Fruit fly (Drosophila melanogaster) whole organism, adult: ENCODE results near the gene Or22a.

Experiments
- CG11617 ChIP-seq: fragments of 200-800 bp; sonication (Bioruptor generic); optimal IDR thresholded peaks from 2 replicates; lab custom pipeline; 2017; ENCODE audit warnings: mild to moderate bottlenecking, missing biosample characterization, missing genetic modification reagents, missing genetic modification characterization
- CG12768 ChIP-seq: fragments of 200-800 bp; sonication (Bioruptor generic); optimal IDR thresholded peaks from 2 replicates; lab custom pipeline; 2017; ENCODE audit warnings: missing biosample characterization, missing genetic modification characterization, mild to moderate bottlenecking, moderate library complexity, missing genetic modification reagents
- CG14711 ChIP-seq: fragments of 200-800 bp; sonication (Bioruptor generic); optimal IDR thresholded peaks from 2 replicates; lab custom pipeline; 2018; ENCODE audit warnings: missing biosample characterization, mild to moderate bottlenecking, missing genetic modification characterization, moderate library complexity
- CG1620 ChIP-seq: fragments of 200-800 bp; sonication (Bioruptor generic); optimal IDR thresholded peaks from 2 replicates; lab custom pipeline; 2016; ENCODE audit warnings: missing biosample characterization, missing genetic modification characterization
- CG33017 ChIP-seq: fragments of 200-800 bp; sonication (Bioruptor generic); optimal IDR thresholded peaks from 2 replicates; lab custom pipeline; 2018; ENCODE audit warnings: missing biosample characterization, mild to moderate bottlenecking, missing genetic modification characterization, moderate library complexity
- CG5204 ChIP-seq: fragments of 200-800 bp; sonication (Bioruptor generic); optimal IDR thresholded peaks from 2 replicates; lab custom pipeline; 2016; ENCODE audit warnings: missing biosample characterization, missing genetic modification characterization
- CG7045 ChIP-seq: fragments of 200-800 bp; sonication (Bioruptor generic); optimal IDR thresholded peaks from 2 replicates; lab custom pipeline; 2017; ENCODE audit warnings: missing biosample characterization, mild to moderate bottlenecking, missing genetic modification characterization
- CG7101 ChIP-seq: fragments of 200-800 bp; sonication (Bioruptor generic); optimal IDR thresholded peaks from 2 replicates; lab custom pipeline; 2018; ENCODE audit warnings: missing biosample characterization, mild to moderate bottlenecking, missing genetic modification characterization, moderate library complexity
- Clk ChIP-seq: fragments of 200-800 bp; sonication (Bioruptor generic); optimal IDR thresholded peaks from 2 replicates; lab custom pipeline; 2017; ENCODE audit warnings: missing biosample characterization, missing genetic modification characterization
- Crg-1 ChIP-seq: fragments of 200-800 bp; sonication (Bioruptor generic); optimal IDR thresholded peaks from 2 replicates; lab custom pipeline; 2016; ENCODE audit warnings: missing biosample characterization, missing genetic modification characterization
- Hr96 ChIP-seq: fragments of 200-800 bp; sonication (Bioruptor generic); optimal IDR thresholded peaks from 2 replicates; lab custom pipeline; 2016; ENCODE audit warnings: missing biosample characterization, missing genetic modification characterization
- Mnt ChIP-seq: fragments of 200-800 bp; sonication (Bioruptor generic); optimal IDR thresholded peaks from 2 replicates; lab custom pipeline; 2016; ENCODE audit warnings: missing biosample characterization, mild to moderate bottlenecking, missing genetic modification characterization
- bab1 ChIP-seq: fragments of 200-800 bp; sonication (Bioruptor generic); optimal IDR thresholded peaks from 3 replicates; lab custom pipeline; 2019; ENCODE audit warnings: missing biosample characterization, mild to moderate bottlenecking, missing genetic modification characterization, moderate library complexity
- cic ChIP-seq: fragments of 200-800 bp; sonication (Bioruptor generic); optimal IDR thresholded peaks from 2 replicates; lab custom pipeline; 2017; ENCODE audit warnings: missing biosample characterization, mild to moderate bottlenecking, missing genetic modification characterization, moderate library complexity
- cnc ChIP-seq, 2 experiments: fragments of >200 bp; optimal IDR thresholded peaks; 2 replicates each; lab custom pipeline; 2017
- kay ChIP-seq: fragments of 200-800 bp; sonication (Bioruptor generic); peaks from one replicate; lab custom pipeline; 2016; ENCODE audit warnings: missing biosample characterization, missing genetic modification characterization, borderline replicate concordance
- ovo ChIP-seq: fragments of 200-800 bp; sonication (Bioruptor generic); optimal IDR thresholded peaks from 2 replicates; lab custom pipeline; 2016; ENCODE audit warnings: missing biosample characterization, missing genetic modification characterization
- pad ChIP-seq: fragments of 200-800 bp; sonication (Bioruptor generic); optimal IDR thresholded peaks from 3 replicates; lab custom pipeline; 2017; ENCODE audit warnings: missing biosample characterization, missing genetic modification characterization, mild to moderate bottlenecking, moderate library complexity, missing genetic modification reagents
- tj ChIP-seq: fragments of 200-800 bp; sonication (Bioruptor generic); optimal IDR thresholded peaks from 3 replicates; lab custom pipeline; 2017; ENCODE audit warnings: missing biosample characterization, mild to moderate bottlenecking, missing genetic modification characterization, moderate library complexity
- toe ChIP-seq: fragments of 200-800 bp; sonication (Bioruptor generic); optimal IDR thresholded peaks from 2 replicates; lab custom pipeline; 2016; ENCODE audit warnings: missing biosample characterization, missing genetic modification characterization

Gene Or22a

DNA sequence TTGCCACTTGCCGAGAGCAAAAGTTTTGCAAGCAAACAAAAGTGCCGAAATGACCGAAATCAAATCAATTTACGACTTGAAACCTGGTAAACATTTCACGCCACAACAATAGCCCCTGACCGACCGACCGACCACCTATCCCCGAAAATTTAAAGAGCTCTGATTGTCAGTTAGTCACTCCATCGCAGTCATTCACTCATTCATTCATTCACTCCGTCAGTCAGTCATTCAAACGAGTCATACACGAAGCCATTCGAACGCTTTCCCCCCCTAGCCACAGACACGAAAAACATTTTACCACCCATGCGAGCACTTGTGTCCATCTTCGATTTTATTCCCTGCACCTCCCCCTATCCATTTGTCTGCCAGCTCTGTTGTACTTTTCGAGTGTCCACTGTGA, 27.6 kb downstream of the Or22a start:
- TF ChIP-seq cic (no peak), CG1620 (no peak), CG7101 (tag; lab: Kevin White, UChicago) (no peak), bab1 (no peak)

DNA sequence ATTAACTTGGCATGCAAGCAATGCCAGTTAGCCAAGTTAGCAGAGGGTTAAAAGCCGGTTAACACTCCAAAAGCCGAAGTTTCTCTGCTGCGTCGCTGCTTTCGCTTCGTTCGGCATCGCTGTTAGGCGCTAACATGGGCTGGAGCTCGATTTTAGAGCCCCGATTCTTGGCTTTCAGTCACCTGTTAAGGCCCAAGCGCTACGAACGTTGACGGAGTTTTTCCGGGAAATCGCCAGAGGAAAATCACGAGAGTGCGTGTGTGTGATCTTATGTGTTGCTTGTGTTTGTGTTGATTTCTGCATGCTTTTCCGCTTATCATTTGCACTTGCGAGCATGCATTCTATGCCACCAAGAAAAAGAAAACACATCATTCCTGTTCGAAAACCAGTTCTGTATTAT, 34.7 kb downstream of the Or22a start, which contains the start of gene haf:
TSS of gene haf (plus strand) at position 176 of the 400 bp plus-strand sequence.
- TF ChIP-seq bab1 (no peak), tj (GFP tag; lab: Kevin White, UChicago) (no peak), cnc (optimal IDR thresholded peaks at IDR 0.05; lab: Kevin White, UChicago) (no peak), toe (GFP tag; lab: Kevin White, UChicago) (no peak), ovo (GFP tag; lab: Kevin White, UChicago) (no peak), CG11617 (GFP tag; lab: Kevin White, UChicago) (no peak), cic (no peak), Hr96 (GFP tag; lab: Kevin White, UChicago) (no peak), kay (GFP tag; lab: Kevin White, UChicago) (no peak), Clk (no peak), Crg-1 (GFP tag; lab: Kevin White, UChicago) (no peak), CG33017 (tag; lab: Kevin White, UChicago) (no peak), pad (GFP tag; lab: Kevin White, UChicago) (no peak), CG7045 (GFP tag; lab: Kevin White, UChicago) (no peak), CG12768 (GFP tag; lab: Kevin White, UChicago) (no peak)

DNA sequence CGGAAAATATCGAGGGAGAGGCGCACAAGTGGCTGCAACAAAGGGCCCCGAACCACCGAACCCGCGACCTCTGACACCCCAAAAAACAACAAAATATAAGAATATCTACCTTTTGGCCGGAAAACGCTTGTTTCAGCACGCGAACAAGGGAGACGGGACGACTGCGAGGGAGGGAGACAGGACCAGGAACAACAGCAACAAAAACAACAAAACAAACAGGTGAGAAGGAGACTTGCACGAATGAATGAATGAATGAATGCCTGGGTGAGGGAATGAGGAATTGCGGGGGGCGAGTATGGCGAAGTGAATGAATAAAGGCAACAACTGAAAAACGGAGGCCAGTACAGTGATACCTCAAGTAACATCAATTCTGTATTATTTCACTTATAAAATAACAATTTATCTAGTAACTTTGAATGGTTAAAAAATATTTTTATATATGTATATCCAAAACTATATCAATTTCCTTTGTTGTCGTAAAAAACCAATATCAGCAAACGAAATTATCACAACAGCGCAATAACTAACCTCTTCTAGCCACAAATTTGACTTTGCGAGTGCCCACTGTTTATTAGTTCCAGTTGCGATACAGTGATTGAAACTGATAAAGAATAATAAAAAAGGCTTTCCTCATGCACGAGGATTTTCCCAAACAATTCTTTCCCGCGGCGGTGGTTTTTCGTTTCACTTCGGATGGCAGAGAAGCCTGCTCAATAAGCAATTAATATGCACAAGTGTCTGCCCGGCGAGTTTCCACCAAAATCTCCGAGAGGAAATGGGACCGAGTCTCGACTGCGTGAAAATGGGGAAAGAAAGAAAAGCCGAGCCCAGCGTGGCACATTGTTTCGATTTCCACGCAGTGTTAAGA, 36.6 kb downstream of the Or22a start:
- TF ChIP-seq cnc (optimal IDR thresholded peaks at IDR 0.05; lab: Kevin White, UChicago) (no peak), CG11617 (GFP tag; lab: Kevin White, UChicago) (no peak), CG33017 (tag; lab: Kevin White, UChicago) (no peak), tj (GFP tag; lab: Kevin White, UChicago) (no peak), kay (GFP tag; lab: Kevin White, UChicago) (no peak), CG7045 (GFP tag; lab: Kevin White, UChicago) (no peak), cic (no peak), Hr96 (GFP tag; lab: Kevin White, UChicago) (no peak), CG5204 (GFP tag; lab: Kevin White, UChicago) (no peak), pad (GFP tag; lab: Kevin White, UChicago) (no peak)

DNA sequence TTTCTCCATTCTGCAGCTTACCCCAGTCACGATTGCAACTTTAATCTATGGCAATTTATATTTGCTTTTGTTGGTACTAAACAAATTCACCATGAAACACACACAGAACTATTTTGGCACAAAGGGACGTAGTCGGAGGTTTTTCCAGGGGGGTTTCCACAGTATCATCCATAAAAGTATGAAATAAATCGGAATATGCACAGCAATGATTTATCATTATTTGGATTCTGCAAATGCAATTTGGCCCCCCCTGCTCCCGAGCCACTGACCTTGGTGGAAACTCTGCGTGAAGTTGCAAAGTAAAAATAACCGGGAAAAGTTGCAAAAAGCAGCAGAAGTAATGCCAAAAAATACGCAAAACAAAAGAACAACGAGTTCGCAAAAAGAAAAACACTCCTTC, 37.6 kb downstream of the Or22a start:
- no peak for TF ChIP-seq pad (GFP tag; lab: Kevin White, UChicago)
- no peak for TF ChIP-seq ovo (GFP tag; lab: Kevin White, UChicago)
- no peak for TF ChIP-seq kay (GFP tag; lab: Kevin White, UChicago)
- TF ChIP-seq tj (GFP tag; lab: Kevin White, UChicago), result no peak
- TF ChIP-seq Mnt (GFP tag; lab: Kevin White, UChicago), result no peak
- TF ChIP-seq toe (GFP tag; lab: Kevin White, UChicago), result no peak
- no peak for TF ChIP-seq CG5204 (GFP tag; lab: Kevin White, UChicago)
- no peak for TF ChIP-seq CG7045 (GFP tag; lab: Kevin White, UChicago)

DNA sequence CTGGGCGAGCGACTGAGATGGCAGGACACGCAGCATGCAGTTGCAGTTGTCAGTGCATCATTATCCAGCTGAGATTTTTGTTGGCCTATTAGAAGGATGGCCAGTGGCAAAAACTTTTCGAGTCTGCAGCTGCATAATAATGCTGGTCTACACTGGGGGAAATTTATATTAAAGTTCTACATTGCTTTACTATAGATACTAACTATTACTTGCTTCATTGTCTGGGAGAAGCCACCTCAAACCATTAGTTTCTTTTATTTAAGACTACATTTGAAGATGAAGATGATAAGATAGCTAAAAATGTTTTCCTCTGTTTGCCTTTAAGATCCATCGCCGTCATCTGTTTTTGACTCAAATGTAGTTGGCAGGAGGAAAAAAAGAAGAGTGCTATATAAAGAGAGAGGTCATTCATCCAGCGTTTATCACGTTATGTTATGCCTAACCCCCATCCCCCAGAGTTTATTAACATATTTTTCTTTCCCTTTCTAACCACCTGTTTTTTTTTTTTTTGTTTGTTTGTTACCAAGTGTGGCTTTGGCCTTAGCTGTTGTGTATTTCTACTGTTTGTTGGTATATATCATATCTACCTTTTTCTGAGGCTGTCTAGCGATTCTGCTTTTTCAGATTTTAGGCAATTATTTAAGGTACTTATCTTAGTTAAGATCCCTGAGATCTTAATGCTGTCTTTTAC, 39.7 kb downstream of the Or22a start:
- no peak for TF ChIP-seq CG5204 (GFP tag; lab: Kevin White, UChicago)
- no peak for TF ChIP-seq CG7101 (tag; lab: Kevin White, UChicago)
- TF ChIP-seq Mnt (GFP tag; lab: Kevin White, UChicago), result no peak
- no peak for TF ChIP-seq pad (GFP tag; lab: Kevin White, UChicago)
- no peak for TF ChIP-seq CG33017 (tag; lab: Kevin White, UChicago)
- no peak for TF ChIP-seq Clk
- TF ChIP-seq CG14711 (tag; lab: Kevin White, UChicago), result no peak
- TF ChIP-seq kay (GFP tag; lab: Kevin White, UChicago), result no peak
- TF ChIP-seq Hr96 (GFP tag; lab: Kevin White, UChicago), result no peak
- no peak for TF ChIP-seq ovo (GFP tag; lab: Kevin White, UChicago)
- no peak for TF ChIP-seq CG7045 (GFP tag; lab: Kevin White, UChicago)
- no peak for TF ChIP-seq bab1
- no peak for TF ChIP-seq CG1620
- TF ChIP-seq CG11617 (GFP tag; lab: Kevin White, UChicago), result no peak

DNA sequence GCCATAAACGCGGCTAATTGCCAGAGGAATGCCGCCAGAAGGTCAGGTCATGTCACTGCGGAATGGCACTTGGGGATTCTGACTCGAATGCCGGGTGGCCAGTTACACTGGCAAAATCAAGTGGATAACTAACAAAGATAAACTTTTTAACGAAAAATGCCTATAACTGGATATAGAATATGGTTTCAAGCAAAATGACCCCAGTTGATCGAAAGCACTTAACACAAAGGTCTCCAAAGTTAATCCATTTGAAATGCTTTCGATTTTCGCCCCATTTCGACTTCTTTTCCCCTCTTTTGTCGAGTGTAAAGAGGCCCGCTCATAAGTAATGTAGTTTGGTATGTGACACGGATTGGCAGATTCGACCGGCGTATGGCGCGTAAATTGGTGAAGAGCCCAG, 48.3 kb downstream of the Or22a start:
- TF ChIP-seq Crg-1 (GFP tag; lab: Kevin White, UChicago), result no peak
- no peak for TF ChIP-seq tj (GFP tag; lab: Kevin White, UChicago)
- TF ChIP-seq CG1620, result no peak
- TF ChIP-seq CG11617 (GFP tag; lab: Kevin White, UChicago), result no peak
- no peak for TF ChIP-seq Hr96 (GFP tag; lab: Kevin White, UChicago)
- no peak for TF ChIP-seq Clk
- TF ChIP-seq cic, result no peak
- no peak for TF ChIP-seq CG14711 (tag; lab: Kevin White, UChicago)
- TF ChIP-seq pad (GFP tag; lab: Kevin White, UChicago), result no peak
